Fruit fly (Drosophila melanogaster) whole organism, embryonic: Measurements from ENCODE around the gene Pdcd4.
A peak's percentile ranks its signal among the peaks of the same experiment; 100 is the strongest.

Experiments
- Abd-B ChIP-seq: fragments of 200-800 bp; sonication (Bioruptor generic); optimal IDR thresholded peaks from 2 replicates; lab custom pipeline; 2018; ENCODE audit warnings: missing biosample characterization, mild to moderate bottlenecking, missing genetic modification characterization, moderate library complexity
- Antp ChIP-seq: fragments of 200-800 bp; sonication (Bioruptor generic); optimal IDR thresholded peaks from 3 replicates; lab custom pipeline; 2016; ENCODE audit warnings: missing biosample characterization, missing genetic modification characterization
- CG10267 ChIP-seq: fragments of 200-800 bp; sonication (Bioruptor generic); optimal IDR thresholded peaks from 2 replicates; lab custom pipeline; 2018; ENCODE audit warnings: missing biosample characterization, mild to moderate bottlenecking, missing genetic modification characterization, moderate library complexity
- CG10565 ChIP-seq: fragments of 200-800 bp; sonication (Bioruptor generic); optimal IDR thresholded peaks from 3 replicates; lab custom pipeline; 2016; ENCODE audit warnings: missing biosample characterization, mild to moderate bottlenecking, missing genetic modification characterization
- CG11723 ChIP-seq: fragments of 200-800 bp; sonication (Bioruptor generic); optimal IDR thresholded peaks from 2 replicates; lab custom pipeline; 2017; ENCODE audit warnings: missing biosample characterization, mild to moderate bottlenecking, missing genetic modification characterization
- CG12659 ChIP-seq: fragments of 200-800 bp; sonication (Bioruptor generic); optimal IDR thresholded peaks from 3 replicates; lab custom pipeline; 2017; ENCODE audit warnings: mild to moderate bottlenecking, missing biosample characterization, missing genetic modification reagents, missing genetic modification characterization
- CG13894 ChIP-seq: fragments of 200-800 bp; sonication (Bioruptor generic); optimal IDR thresholded peaks from 3 replicates; lab custom pipeline; 2018; ENCODE audit warnings: missing biosample characterization, mild to moderate bottlenecking, missing genetic modification characterization, moderate library complexity
- CG14014 ChIP-seq: fragments of 200-800 bp; sonication (Bioruptor generic); IDR thresholded peaks from 2 replicates; pipeline ENCODE4 v1.3.6; 2022; ENCODE audit warnings: missing biosample characterization, missing genetic modification characterization
- CG14441 ChIP-seq: fragments of 200-800 bp; sonication (Bioruptor generic); IDR thresholded peaks from 2 replicates; pipeline ENCODE4 v1.3.6; 2022; ENCODE audit warnings: missing biosample characterization, missing genetic modification characterization
- CG16779 ChIP-seq: fragments of 200-800 bp; sonication (Bioruptor generic); IDR thresholded peaks from 2 replicates; pipeline ENCODE4 v1.3.6; 2022; ENCODE audit warnings: missing biosample characterization, missing genetic modification characterization
- CG17359 ChIP-seq: fragments of 200-800 bp; sonication (Bioruptor generic); optimal IDR thresholded peaks from 3 replicates; lab custom pipeline; 2018; ENCODE audit warnings: missing biosample characterization, mild to moderate bottlenecking, missing genetic modification characterization, moderate library complexity
- CG17361 ChIP-seq: fragments of 200-800 bp; sonication (Bioruptor generic); IDR thresholded peaks from 3 replicates; pipeline ENCODE4 v1.3.6; 2022; ENCODE audit warnings: missing biosample characterization, missing genetic modification characterization
- CG17385 ChIP-seq: fragments of 200-800 bp; sonication (Bioruptor generic); optimal IDR thresholded peaks from 3 replicates; lab custom pipeline; 2018; ENCODE audit warnings: missing biosample characterization, mild to moderate bottlenecking, missing genetic modification characterization
- CG17829 ChIP-seq: fragments of 200-800 bp; optimal IDR thresholded peaks from 2 replicates; lab custom pipeline; 2019; ENCODE audit warnings: missing biosample characterization, mild to moderate bottlenecking, missing genetic modification characterization, moderate library complexity
- CG18262 ChIP-seq: fragments of 200-800 bp; optimal IDR thresholded peaks from 3 replicates; lab custom pipeline; 2019; ENCODE audit warnings: missing biosample characterization, mild to moderate bottlenecking, missing genetic modification characterization, moderate library complexity
- CG2199 ChIP-seq: fragments of 200-800 bp; sonication (Bioruptor generic); IDR thresholded peaks from 3 replicates; pipeline ENCODE4 v1.3.6; 2022; ENCODE audit warnings: missing biosample characterization, missing genetic modification characterization
- CG30403 ChIP-seq: fragments of 200-800 bp; sonication (Bioruptor generic); optimal IDR thresholded peaks from 3 replicates; lab custom pipeline; 2016; ENCODE audit warnings: missing biosample characterization, missing genetic modification characterization
- CG31365 ChIP-seq: fragments of 200-800 bp; sonication (Bioruptor generic); optimal IDR thresholded peaks from 2 replicates; lab custom pipeline; 2018; ENCODE audit warnings: missing biosample characterization, mild to moderate bottlenecking, missing genetic modification characterization
- CG4854 ChIP-seq: fragments of 200-800 bp; sonication (Bioruptor generic); optimal IDR thresholded peaks from 2 replicates; lab custom pipeline; 2016; ENCODE audit warnings: missing biosample characterization, missing genetic modification characterization, inconsistent platforms
- CG7745 ChIP-seq: fragments of 200-800 bp; sonication (Bioruptor generic); optimal IDR thresholded peaks from 2 replicates; lab custom pipeline; 2018; ENCODE audit warnings: missing biosample characterization, mild to moderate bottlenecking, missing genetic modification characterization, moderate library complexity
- CG8359 ChIP-seq: fragments of 200-800 bp; sonication (Bioruptor generic); optimal IDR thresholded peaks from 2 replicates; lab custom pipeline; 2017; ENCODE audit warnings: missing biosample characterization, mild to moderate bottlenecking, missing genetic modification characterization, borderline replicate concordance
- CG8765 ChIP-seq: fragments of 200-800 bp; sonication (Bioruptor generic); IDR thresholded peaks from 2 replicates; pipeline ENCODE4 v1.3.6; 2022; ENCODE audit warnings: missing biosample characterization, missing genetic modification characterization
- CG8924 ChIP-seq: fragments of 200-800 bp; optimal IDR thresholded peaks from 3 replicates; lab custom pipeline; 2019; ENCODE audit warnings: missing biosample characterization, mild to moderate bottlenecking, missing genetic modification characterization, moderate library complexity
- CG9437 ChIP-seq: fragments of 200-800 bp; sonication (Bioruptor generic); optimal IDR thresholded peaks from 2 replicates; lab custom pipeline; 2018; ENCODE audit warnings: missing biosample characterization, mild to moderate bottlenecking, missing genetic modification characterization
- CHES-1-like ChIP-seq: fragments of 200-800 bp; sonication (Bioruptor generic); optimal IDR thresholded peaks from 2 replicates; lab custom pipeline; 2016; ENCODE audit warnings: missing biosample characterization, missing genetic modification characterization
- D ChIP-seq, 2 experiments: fragments of 200-800 bp in 1 of 2; fragments of >200 bp in 1 of 2; sonication (Bioruptor generic) in 1 of 2; optimal IDR thresholded peaks; 2 replicates in 1 of 2; 3 replicates in 1 of 2; lab custom pipeline; 2017; ENCODE audit warnings: mild to moderate bottlenecking in 1 of 2, missing biosample characterization in 1 of 2, missing genetic modification characterization in 1 of 2, missing genetic modification reagents in 1 of 2
- D19B ChIP-seq: fragments of 200-800 bp; sonication (Bioruptor generic); optimal IDR thresholded peaks from 2 replicates; lab custom pipeline; 2017; ENCODE audit warnings: missing biosample characterization, mild to moderate bottlenecking, missing genetic modification characterization
- Dek ChIP-seq: fragments of 200-800 bp; sonication (Bioruptor generic); optimal IDR thresholded peaks from 3 replicates; lab custom pipeline; 2019; ENCODE audit warnings: missing biosample characterization, mild to moderate bottlenecking, missing genetic modification characterization, moderate library complexity
- Drgx ChIP-seq: fragments of 200-800 bp; sonication (Bioruptor generic); IDR thresholded peaks from 2 replicates; pipeline ENCODE4 v1.3.6; 2022; ENCODE audit warnings: missing biosample characterization, missing genetic modification characterization
- MESR4 ChIP-seq: fragments of 200-800 bp; sonication (Bioruptor generic); optimal IDR thresholded peaks from 2 replicates; lab custom pipeline; 2018; ENCODE audit warnings: missing biosample characterization, mild to moderate bottlenecking, missing genetic modification characterization, moderate library complexity
- Oaz ChIP-seq: fragments of 200-800 bp; sonication (Bioruptor generic); IDR thresholded peaks from 2 replicates; pipeline ENCODE4 v1.3.6; 2022; ENCODE audit warnings: missing biosample characterization, missing genetic modification characterization
- Opbp ChIP-seq: fragments of 200-800 bp; sonication (Bioruptor generic); IDR thresholded peaks from 3 replicates; pipeline ENCODE4 v1.3.6; 2022; ENCODE audit warnings: missing biosample characterization, missing genetic modification characterization; ENCODE audit not compliant: partially characterized antibody
- Poxn ChIP-seq: fragments of 200-800 bp; sonication (Bioruptor generic); IDR thresholded peaks from 2 replicates; pipeline ENCODE4 v1.3.6; 2022; ENCODE audit warnings: missing biosample characterization, missing genetic modification characterization
- Rfx ChIP-seq: fragments of 200-800 bp; sonication (Bioruptor generic); IDR thresholded peaks from 2 replicates; pipeline ENCODE4 v1.3.6; 2022; ENCODE audit warnings: missing biosample characterization, missing genetic modification characterization
- Six4 ChIP-seq: fragments of 200-800 bp; sonication (Bioruptor generic); optimal IDR thresholded peaks from 2 replicates; lab custom pipeline; 2016; ENCODE audit warnings: missing biosample characterization, missing genetic modification characterization
- Sry-β ChIP-seq: fragments of 200-800 bp; sonication (Bioruptor generic); optimal IDR thresholded peaks from 2 replicates; lab custom pipeline; 2018; ENCODE audit warnings: missing biosample characterization, mild to moderate bottlenecking, missing genetic modification characterization, moderate library complexity
- Tbp ChIP-seq: fragments of >200 bp; optimal IDR thresholded peaks from 2 replicates; lab custom pipeline; 2018; ENCODE audit warnings: missing biosample characterization, missing genetic modification characterization
- bcd ChIP-seq: fragments of 200-800 bp; sonication (Bioruptor generic); optimal IDR thresholded peaks from 2 replicates; lab custom pipeline; 2017; ENCODE audit warnings: missing biosample characterization, mild to moderate bottlenecking, missing genetic modification characterization
- cas ChIP-seq: fragments of 200-800 bp; sonication (Bioruptor generic); IDR thresholded peaks from 2 replicates; pipeline ENCODE4 v1.3.6; 2022; ENCODE audit warnings: missing biosample characterization, missing genetic modification characterization
- eve ChIP-seq, 2 experiments: fragments of >200 bp; optimal IDR thresholded peaks; 2 replicates each; lab custom pipeline; 2017; ENCODE audit warnings: missing biosample characterization in 2 of 2, missing genetic modification characterization in 2 of 2
- fd102C ChIP-seq: fragments of 200-800 bp; sonication (Bioruptor generic); optimal IDR thresholded peaks from 2 replicates; lab custom pipeline; 2018; ENCODE audit warnings: missing biosample characterization, mild to moderate bottlenecking, missing genetic modification characterization, moderate library complexity
- gce ChIP-seq: fragments of 200-800 bp; sonication (Bioruptor generic); IDR thresholded peaks from 3 replicates; pipeline ENCODE4 v1.3.6; 2022; ENCODE audit warnings: missing biosample characterization, missing genetic modification characterization
- gem ChIP-seq: fragments of 200-800 bp; sonication (Bioruptor generic); optimal IDR thresholded peaks from 2 replicates; lab custom pipeline; 2019; ENCODE audit warnings: missing biosample characterization, mild to moderate bottlenecking, missing genetic modification characterization, moderate library complexity
- grn ChIP-seq: fragments of 200-800 bp; sonication (Bioruptor generic); optimal IDR thresholded peaks from 3 replicates; lab custom pipeline; 2017; ENCODE audit warnings: missing biosample characterization, missing genetic modification characterization
- nom ChIP-seq: fragments of 200-800 bp; sonication (Bioruptor generic); optimal IDR thresholded peaks from 2 replicates; lab custom pipeline; 2017; ENCODE audit warnings: missing biosample characterization, missing genetic modification characterization, mild to moderate bottlenecking, moderate library complexity, missing genetic modification reagents
- onecut ChIP-seq: fragments of 200-800 bp; sonication (Bioruptor generic); IDR thresholded peaks from 2 replicates; pipeline ENCODE4 v1.3.6; 2022; ENCODE audit warnings: missing biosample characterization, missing genetic modification characterization
- phol ChIP-seq: fragments of 200-800 bp; sonication (Bioruptor generic); optimal IDR thresholded peaks from 3 replicates; lab custom pipeline; 2018; ENCODE audit warnings: missing biosample characterization, mild to moderate bottlenecking, missing genetic modification characterization, moderate library complexity
- ranshi ChIP-seq: fragments of 200-800 bp; sonication (Bioruptor generic); IDR thresholded peaks from 2 replicates; pipeline ENCODE4 v1.3.6; 2022; ENCODE audit warnings: missing biosample characterization, missing genetic modification characterization
- sim ChIP-seq: fragments of 200-800 bp; sonication (Bioruptor generic); IDR thresholded peaks from 2 replicates; pipeline ENCODE4 v1.3.6; 2022; ENCODE audit warnings: missing biosample characterization, missing genetic modification characterization
- sug ChIP-seq: fragments of 200-800 bp; optimal IDR thresholded peaks from 2 replicates; lab custom pipeline; 2019; ENCODE audit warnings: missing biosample characterization, mild to moderate bottlenecking, missing genetic modification characterization, moderate library complexity
- tin ChIP-seq: fragments of 200-800 bp; sonication (Bioruptor generic); optimal IDR thresholded peaks from 3 replicates; lab custom pipeline; 2016; ENCODE audit warnings: missing biosample characterization, missing genetic modification characterization
- zen ChIP-seq: fragments of 200-800 bp; sonication (Bioruptor generic); optimal IDR thresholded peaks from 3 replicates; lab custom pipeline; 2018; ENCODE audit warnings: missing biosample characterization, mild to moderate bottlenecking, missing genetic modification characterization, moderate library complexity

The Pdcd4 gene

DNA sequence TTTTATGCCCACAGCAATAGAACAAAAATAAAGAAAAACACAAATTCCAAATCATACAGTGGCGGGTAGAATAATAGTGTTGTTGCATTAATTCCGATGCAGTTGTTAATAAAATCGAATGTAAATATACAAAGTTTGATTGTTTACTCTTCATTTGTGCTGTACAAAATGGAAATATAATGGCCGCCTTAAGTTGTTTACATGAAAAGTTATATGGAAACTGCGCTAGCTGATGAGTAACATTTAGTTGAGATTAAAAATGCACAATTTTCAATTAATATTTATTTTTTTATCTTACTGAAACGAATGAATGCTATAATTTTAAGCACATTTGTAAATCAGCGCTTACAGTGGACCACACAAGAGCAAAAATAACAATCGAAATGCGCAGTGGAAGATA lies 20.3 kb downstream of the Pdcd4 start (continued):
- no peak for TF ChIP-seq Poxn
- TF ChIP-seq CG10267 (tag; lab: Kevin White, UChicago), result peak; percentile 21
- peak; percentile 27 for TF ChIP-seq CG30403 (GFP tag; lab: Kevin White, UChicago)
- TF ChIP-seq ranshi, result 0 out of 2 replicates have a peak, but pooled peaks have one; percentile 30
- TF ChIP-seq D19B, result no peak
- TF ChIP-seq gem (tag; lab: Kevin White, UChicago), result no peak
- TF ChIP-seq CG17361, result no peak
- no peak for TF ChIP-seq Dek (tag; lab: Kevin White, UChicago)
- 0 out of 2 replicates have a peak, but pooled peaks have one; percentile 12 for TF ChIP-seq CG14014
- no peak for TF ChIP-seq CG17359 (tag; lab: Kevin White, UChicago)
- peak; percentile 25 for TF ChIP-seq phol (tag; lab: Kevin White, UChicago)
- TF ChIP-seq CG2199 (GFP tag; lab: Robert Waterston, UW), result no peak
- no peak for TF ChIP-seq Antp (GFP tag; lab: Kevin White, UChicago)
- TF ChIP-seq tin (GFP tag; lab: Kevin White, UChicago), result no peak
- no peak for TF ChIP-seq CG7745 (tag; lab: Kevin White, UChicago)
- TF ChIP-seq onecut, result no peak
- TF ChIP-seq CG14441 (GFP tag; lab: Robert Waterston, UW), result no peak
- TF ChIP-seq CG31365 (tag; lab: Kevin White, UChicago), result no peak
- TF ChIP-seq Drgx (GFP tag; lab: Robert Waterston, UW), result peak; percentile 60
- TF ChIP-seq Sry-β (GFP tag; lab: Kevin White, UChicago), result no peak
- TF ChIP-seq MESR4 (GFP tag; lab: Kevin White, UChicago), result no peak
- no peak for TF ChIP-seq CG10565 (GFP tag; lab: Kevin White, UChicago)
- no peak for TF ChIP-seq CG16779
- TF ChIP-seq D (optimal IDR thresholded peaks at IDR 0.05; lab: Kevin White, UChicago), result no peak
- no peak for TF ChIP-seq D (GFP tag; optimal IDR thresholded peaks at IDR 0.05; lab: Kevin White, UChicago)
- TF ChIP-seq CG18262 (tag; lab: Kevin White, UChicago), result peak; percentile 33
- TF ChIP-seq Rfx (GFP tag; lab: Robert Waterston, UW), result 0 out of 2 replicates have a peak, but pooled peaks have one; percentile 15
- TF ChIP-seq bcd (GFP tag; lab: Kevin White, UChicago), result no peak
- no peak for TF ChIP-seq CG8765 (GFP tag; lab: Robert Waterston, UW)
- TF ChIP-seq cas (GFP tag; lab: Robert Waterston, UW), result no peak
- no peak for TF ChIP-seq CHES-1-like (GFP tag; lab: Kevin White, UChicago)
- TF ChIP-seq fd102C (GFP tag; lab: Kevin White, UChicago), result no peak
- no peak for TF ChIP-seq Tbp (GFP tag; lab: Kevin White, UChicago)
- peak; percentile 19 for TF ChIP-seq CG17829 (tag; lab: Kevin White, UChicago)
- TF ChIP-seq CG8924 (tag; lab: Kevin White, UChicago), result no peak
- peak; percentile 21 for TF ChIP-seq CG17385
- TF ChIP-seq gce (GFP tag; lab: Robert Waterston, UW), result no peak
- no peak for TF ChIP-seq Six4
- peak; percentile 8 for TF ChIP-seq CG12659 (GFP tag; lab: Kevin White, UChicago)

- TF ChIP-seq eve (GFP tag; optimal IDR thresholded peaks at IDR 0.05; lab: Kevin White, UChicago) (no peak), Opbp (peak; percentile 50; the same call in 2 of the 3 replicates), CG9437 (no peak), zen (tag; lab: Kevin White, UChicago) (peak; percentile 10), sug (tag; lab: Kevin White, UChicago) (no peak), grn (GFP tag; lab: Kevin White, UChicago) (no peak), CG13894 (no peak), Oaz (GFP tag; lab: Robert Waterston, UW) (no peak), nom (GFP tag; lab: Kevin White, UChicago) (no peak), CG8359 (GFP tag; lab: Kevin White, UChicago) (no peak), Abd-B (no peak), CG8924 (tag; lab: Kevin White, UChicago) (peak; percentile 29), CG10267 (tag; lab: Kevin White, UChicago) (peak; percentile 52), CG11723 (GFP tag; lab: Kevin White, UChicago) (no peak), CG4854 (GFP tag; lab: Kevin White, UChicago) (peak; percentile 97), sim (no peak)
Measured at dm6 chrX:13721934-13722333, 33.3 kb downstream of the Pdcd4 start, which contains the start of the genes Mrgn1 and mus101. TSS of gene Mrgn1 (minus strand) at chrX:13721977. TSS of gene mus101 (plus strand) at chrX:13722246.
